Worm (Caenorhabditis elegans): ENCODE measurements around the gene R04B5.6.

ce11 chrV:10066769-10067168, 18.2 kb upstream of the R04B5.6 start, which contains the start of gene npr-39:
- TF ChIP-seq ref-1 (GFP tag; conservative IDR thresholded peaks at IDR 0.05) (no peak), klf-2 (GFP tag; conservative IDR thresholded peaks at IDR 0.05) (no peak), flt-1 (GFP tag; IDR thresholded peaks at IDR 0.05) (no peak), cog-1 (tag; optimal IDR thresholded peaks at IDR 0.05) (no peak)
